Worm (Caenorhabditis elegans) whole organism, L4 larva: ENCODE results near the gene C45G9.9.
A peak's percentile ranks its signal among the peaks of the same experiment; 100 is the strongest.

ENCODE experiments used
- T26A8.4 ChIP-seq: fragments of 200-800 bp; sonication (Bioruptor generic); IDR thresholded peaks from 2 replicates; pipeline ENCODE4 v1.3.6; 2022; ENCODE audit warnings: missing genetic modification characterization, missing compliant biosample characterization
- aha-1 ChIP-seq: fragments of 150-350 bp; peaks from one replicate; lab custom pipeline; 2014; ENCODE audit warnings: missing biosample characterization, missing genetic modification characterization
- hif-1 ChIP-seq, 2 experiments: sonication (generic microtip); optimal IDR thresholded peaks; 2 replicates each; lab custom pipeline; 2016 to 2017; ENCODE audit warnings: missing compliant biosample characterization in 2 of 2, missing genetic modification characterization in 2 of 2, missing genetic modification reagents in 2 of 2, missing genotype in 2 of 2, mild to moderate bottlenecking in 1 of 2
- hmg-1.1 ChIP-seq: fragments of 200-800 bp; sonication (Bioruptor generic); IDR thresholded peaks from 2 replicates; pipeline ENCODE4 v1.3.6; 2022; ENCODE audit warnings: missing genetic modification reagents, missing genetic modification characterization, missing compliant biosample characterization
- lin-39 ChIP-seq: fragments of 150-350 bp; optimal IDR thresholded peaks from 2 replicates; lab custom pipeline; 2014; ENCODE audit warnings: missing biosample characterization, missing genetic modification reagents, missing genetic modification characterization
- nhr-237 ChIP-seq: sonication (generic microtip); optimal IDR thresholded peaks from 2 replicates; lab custom pipeline; 2017; ENCODE audit warnings: missing biosample characterization, missing genetic modification characterization
- pqm-1 ChIP-seq: sonication (generic microtip); optimal IDR thresholded peaks from 2 replicates; lab custom pipeline; 2017; ENCODE audit warnings: missing biosample characterization, missing genetic modification characterization
- snpc-1.2 ChIP-seq: fragments of 200-800 bp; sonication (Bioruptor generic); IDR thresholded peaks from 2 replicates; pipeline ENCODE4 v1.3.6; 2022; ENCODE audit warnings: missing genetic modification reagents, missing genetic modification characterization, missing compliant biosample characterization

- TF ChIP-seq T26A8.4 (GFP tag; lab: Robert Waterston, UW) (no peak), aha-1 (tag; lab: Kevin White, UChicago) (peak; percentile 5), snpc-1.2 (GFP tag; lab: Robert Waterston, UW) (no peak), nhr-237 (tag; lab: Kevin White, UChicago) (no peak), lin-39 (no peak), hif-1 (tag; optimal IDR thresholded peaks at IDR 0.05; lab: Kevin White, UChicago) (peak; percentile 17 to 57), hmg-1.1 (GFP tag; lab: Robert Waterston, UW) (no peak), pqm-1 (no peak)
Observed at ce11 chrIII:5099500-5099899, 43.9 kb upstream of the C45G9.9 start.
